Fruit fly (Drosophila melanogaster) whole organism, pupa: Measurements from ENCODE around the gene CG7408.

Source experiments
- CG12605 ChIP-seq: fragments of 200-800 bp; sonication (Bioruptor generic); IDR thresholded peaks from 2 replicates; pipeline ENCODE4 v1.3.6; 2022; ENCODE audit warnings: missing biosample characterization, missing genetic modification characterization
- CG17806 ChIP-seq: fragments of 200-800 bp; sonication (Bioruptor generic); optimal IDR thresholded peaks from 2 replicates; lab custom pipeline; 2018; ENCODE audit warnings: missing biosample characterization, mild to moderate bottlenecking, missing genetic modification characterization, moderate library complexity
- CG34367 ChIP-seq: fragments of 200-800 bp; sonication (Bioruptor generic); optimal IDR thresholded peaks from 2 replicates; lab custom pipeline; 2018; ENCODE audit warnings: missing biosample characterization, mild to moderate bottlenecking, missing genetic modification characterization
- CG4496 ChIP-seq: fragments of 200-800 bp; sonication (Bioruptor generic); IDR thresholded peaks from 3 replicates; pipeline ENCODE4 v1.3.6; 2022; ENCODE audit warnings: missing biosample characterization, missing genetic modification characterization
- EcR ChIP-seq: fragments of 200-800 bp; sonication (Bioruptor generic); optimal IDR thresholded peaks from 3 replicates; lab custom pipeline; 2019; ENCODE audit warnings: missing biosample characterization, missing genetic modification characterization, mild to moderate bottlenecking, moderate library complexity, missing genetic modification reagents
- Pif1A ChIP-seq: fragments of 200-800 bp; sonication (Bioruptor generic); optimal IDR thresholded peaks from 3 replicates; lab custom pipeline; 2016; ENCODE audit warnings: missing biosample characterization, missing genetic modification characterization
- Pif1B ChIP-seq: fragments of 200-800 bp; sonication (Bioruptor generic); optimal IDR thresholded peaks from 3 replicates; lab custom pipeline; 2016; ENCODE audit warnings: missing biosample characterization, missing genetic modification characterization
- Snoo ChIP-seq: fragments of 200-800 bp; sonication (Bioruptor generic); optimal IDR thresholded peaks from 3 replicates; lab custom pipeline; 2017; ENCODE audit warnings: missing biosample characterization, mild to moderate bottlenecking, missing genetic modification characterization, inconsistent platforms
- fd96Ca ChIP-seq: fragments of 200-800 bp; sonication (Bioruptor generic); IDR thresholded peaks from 3 replicates; pipeline ENCODE4 v1.3.6; 2022; ENCODE audit warnings: missing biosample characterization, missing genetic modification characterization
- rn ChIP-seq: fragments of 200-800 bp; sonication (Bioruptor generic); IDR thresholded peaks from 2 replicates; pipeline ENCODE4 v1.3.6; 2022; ENCODE audit warnings: missing biosample characterization, missing genetic modification characterization

dm6 chr3L:17912972-17913763 lies 34.3 kb downstream of the CG7408 start:
- TF ChIP-seq EcR (GFP tag; lab: Kevin White, UChicago) (no peak), Pif1B (GFP tag; lab: Kevin White, UChicago) (no peak), CG34367 (tag; lab: Kevin White, UChicago) (no peak), CG17806 (no peak), Pif1A (GFP tag; lab: Kevin White, UChicago) (no peak), CG4496 (no peak), Snoo (tag; lab: Kevin White, UChicago) (no peak), fd96Ca (GFP tag; lab: Robert Waterston, UW) (no peak), CG12605 (GFP tag; lab: Robert Waterston, UW) (no peak), rn (GFP tag; lab: Robert Waterston, UW) (no peak)
